Fruit fly (Drosophila melanogaster): ENCODE data around the gene Gyc76C.
A peak's percentile ranks its signal among the peaks of the same experiment; 100 is the strongest.

Gyc76C gene

dm6 chr3L:19794203-19794802 is 934 bp upstream of the Gyc76C start (continued):
- peak; percentile 3 for TF ChIP-seq CG7928 (GFP tag; optimal IDR thresholded peaks at IDR 0.05)
- TF ChIP-seq ash1 (GFP tag; optimal IDR thresholded peaks at IDR 0.05), result no peak
- peak; percentile 32 for TF ChIP-seq TFAM (GFP tag; optimal IDR thresholded peaks at IDR 0.05)
- TF ChIP-seq Hr39 (optimal IDR thresholded peaks at IDR 0.05), result no peak
- peak; percentile 49 for TF ChIP-seq pum (GFP tag; optimal IDR thresholded peaks at IDR 0.05)
- TF ChIP-seq gcm (GFP tag; optimal IDR thresholded peaks at IDR 0.05), result peak; percentile 74
- peak; percentile 7; the same call in 1 of the 2 replicates for TF ChIP-seq Rx (GFP tag; IDR thresholded peaks at IDR 0.05)
- TF ChIP-seq CG4282 (GFP tag; optimal IDR thresholded peaks at IDR 0.05), result peak; percentile 68
- TF ChIP-seq NC2α (GFP tag; optimal IDR thresholded peaks at IDR 0.05), result no peak
- TF ChIP-seq pita (GFP tag; optimal IDR thresholded peaks at IDR 0.05), result no peak
- no peak for TF ChIP-seq CG4360 (GFP tag; IDR thresholded peaks at IDR 0.05)
- peak; percentile 78 for TF ChIP-seq CG6254 (GFP tag; optimal IDR thresholded peaks at IDR 0.05)
- TF ChIP-seq CG17829 (tag; optimal IDR thresholded peaks at IDR 0.05), result peak; percentile 85
- TF ChIP-seq CG15269 (tag; optimal IDR thresholded peaks at IDR 0.05), result peak; percentile 91
- TF ChIP-seq CG16863 (GFP tag; optimal IDR thresholded peaks at IDR 0.05), result peak; percentile 79
- TF ChIP-seq CG14050 (GFP tag; IDR thresholded peaks at IDR 0.05), result peak; percentile 35; the same call in 2 of the 3 replicates
- no peak for TF ChIP-seq CG17612 (GFP tag; IDR thresholded peaks at IDR 0.05)
- TF ChIP-seq scrt (GFP tag; optimal IDR thresholded peaks at IDR 0.05), result peak; percentile 76
- TF ChIP-seq gsb-n (tag; optimal IDR thresholded peaks at IDR 0.05), result peak; percentile 44
- peak; percentile 74 for TF ChIP-seq shn (GFP tag; optimal IDR thresholded peaks at IDR 0.05)
- TF ChIP-seq CG30020 (tag; optimal IDR thresholded peaks at IDR 0.05), result peak; percentile 41
- no peak for TF ChIP-seq danr (GFP tag; IDR thresholded peaks at IDR 0.05)
- no peak for TF ChIP-seq unc-4 (GFP tag; IDR thresholded peaks at IDR 0.05; ENCODE audit: partially characterized antibody)
- peak; percentile 89 for TF ChIP-seq NFAT (GFP tag; IDR thresholded peaks at IDR 0.05)
- peak; percentile 70 for TF ChIP-seq Hey (tag; optimal IDR thresholded peaks at IDR 0.05)
- TF ChIP-seq Hsf (GFP tag; optimal IDR thresholded peaks at IDR 0.05), result peak; percentile 81
- TF ChIP-seq CG5180 (GFP tag; optimal IDR thresholded peaks at IDR 0.05), result peak; percentile 84
- TF ChIP-seq CG8290 (GFP tag; optimal IDR thresholded peaks at IDR 0.05), result peak; percentile 36
- TF ChIP-seq CG8290 (tag; optimal IDR thresholded peaks at IDR 0.05), result peak; percentile 34 to 88
- peak; percentile 91 for TF ChIP-seq CG11723 (GFP tag; optimal IDR thresholded peaks at IDR 0.05)
- TF ChIP-seq CG2875 (GFP tag; optimal IDR thresholded peaks at IDR 0.05), result peak; percentile 77
- TF ChIP-seq CG2120 (GFP tag; optimal IDR thresholded peaks at IDR 0.05), result peak; percentile 90
- TF ChIP-seq nerfin-2 (GFP tag; IDR thresholded peaks at IDR 0.05; ENCODE audit: partially characterized antibody), result no peak
- TF ChIP-seq bigmax (GFP tag; optimal IDR thresholded peaks at IDR 0.05), result no peak
- peak; percentile 65 for TF ChIP-seq NC2β (GFP tag; optimal IDR thresholded peaks at IDR 0.05)
- TF ChIP-seq Lhr (GFP tag; optimal IDR thresholded peaks at IDR 0.05), result peak; percentile 57
- no peak for TF ChIP-seq fru (optimal IDR thresholded peaks at IDR 0.05)
- TF ChIP-seq CG7372 (GFP tag; IDR thresholded peaks at IDR 0.05), result peak; percentile 58
- peak; percentile 54 for TF ChIP-seq CG12744 (GFP tag; optimal IDR thresholded peaks at IDR 0.05)
- TF ChIP-seq CG13287 (GFP tag; IDR thresholded peaks at IDR 0.05; ENCODE audit: partially characterized antibody), result peak; percentile 7; the same call in 1 of the 2 replicates
- peak; percentile 79 for TF ChIP-seq CG17359 (tag; optimal IDR thresholded peaks at IDR 0.05)
- TF ChIP-seq Xbp1 (GFP tag; optimal IDR thresholded peaks at IDR 0.05), result peak; percentile 82
- TF ChIP-seq cad (GFP tag; optimal IDR thresholded peaks at IDR 0.05), result no peak
- TF ChIP-seq ham (GFP tag; IDR thresholded peaks at IDR 0.05), result no peak
- TF ChIP-seq Nf-YB (GFP tag; optimal IDR thresholded peaks at IDR 0.05), result peak; percentile 96
- no peak for TF ChIP-seq D (optimal IDR thresholded peaks at IDR 0.05)
- TF ChIP-seq D (GFP tag; optimal IDR thresholded peaks at IDR 0.05), result peak; percentile 76
- peak; percentile 55 for TF ChIP-seq fd64A (GFP tag; optimal IDR thresholded peaks at IDR 0.05)
- TF ChIP-seq Med (GFP tag), result peak; percentile 96
- TF ChIP-seq her (GFP tag; optimal IDR thresholded peaks at IDR 0.05), result peak; percentile 73
- TF ChIP-seq CG10147 (GFP tag; optimal IDR thresholded peaks at IDR 0.05), result peak; percentile 87
